Fruit fly (Drosophila melanogaster): Measurements from ENCODE around the gene wek.

wek gene

dm6 chr2L:15768097-15768496, at the start of gene wek:
TSS of gene wek (minus strand) at chr2L:15768349.
- no peak for TF ChIP-seq sv (GFP tag; optimal IDR thresholded peaks at IDR 0.05)
- no peak for TF ChIP-seq pan (optimal IDR thresholded peaks at IDR 0.05)
- no peak for TF ChIP-seq dsf (GFP tag; optimal IDR thresholded peaks at IDR 0.05; ENCODE audit: borderline replicate concordance)
- TF ChIP-seq lola (GFP tag; optimal IDR thresholded peaks at IDR 0.05) = no peak
- TF ChIP-seq usp (GFP tag; optimal IDR thresholded peaks at IDR 0.05) = no peak
- TF ChIP-seq Abd-B (GFP tag; optimal IDR thresholded peaks at IDR 0.05) = no peak
- TF ChIP-seq OdsH (GFP tag; optimal IDR thresholded peaks at IDR 0.05) = no peak
- TF ChIP-seq h (GFP tag; optimal IDR thresholded peaks at IDR 0.05) = no peak
- TF ChIP-seq GATAd (GFP tag; optimal IDR thresholded peaks at IDR 0.05) = no peak
- TF ChIP-seq fru (GFP tag; optimal IDR thresholded peaks at IDR 0.05) = no peak

DNA sequence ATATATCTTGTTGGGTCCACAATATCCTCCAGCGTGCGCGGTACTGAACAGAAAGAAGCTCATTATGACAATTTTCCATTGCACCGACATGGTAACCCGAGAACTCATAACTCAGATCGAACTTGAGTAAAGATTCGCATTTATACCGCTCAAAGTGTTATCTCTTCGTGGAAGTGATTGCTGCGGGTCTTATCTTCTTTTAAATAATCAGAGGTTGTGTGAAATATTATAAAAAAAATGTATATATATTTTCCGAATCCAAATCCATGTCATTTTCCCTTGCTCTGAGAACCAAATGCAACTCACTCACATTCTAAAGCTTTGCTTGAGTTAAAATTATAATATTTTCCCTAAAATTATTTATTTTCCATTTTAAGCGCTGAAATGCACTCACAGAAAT, 43.9 kb upstream of the wek start, which contains the start of gene CG42876:
CG42876 (minus strand) TSS at position 101 of the 400 bp plus-strand sequence.
- no peak for TF ChIP-seq tai (GFP tag; optimal IDR thresholded peaks at IDR 0.05)
- no peak for TF ChIP-seq psq (GFP tag; optimal IDR thresholded peaks at IDR 0.05)
- TF ChIP-seq dl (GFP tag; optimal IDR thresholded peaks at IDR 0.05; ENCODE audit: insufficient read depth in 1 of 2, partially characterized antibody in 2 of 2) = no peak
- TF ChIP-seq brk (GFP tag; optimal IDR thresholded peaks at IDR 0.05) = no peak
- TF ChIP-seq sv (GFP tag; optimal IDR thresholded peaks at IDR 0.05) = no peak
- no peak for TF ChIP-seq CrebA (GFP tag; optimal IDR thresholded peaks at IDR 0.05; ENCODE audit: borderline replicate concordance)
- no peak for TF ChIP-seq GATAd (GFP tag; optimal IDR thresholded peaks at IDR 0.05)

DNA sequence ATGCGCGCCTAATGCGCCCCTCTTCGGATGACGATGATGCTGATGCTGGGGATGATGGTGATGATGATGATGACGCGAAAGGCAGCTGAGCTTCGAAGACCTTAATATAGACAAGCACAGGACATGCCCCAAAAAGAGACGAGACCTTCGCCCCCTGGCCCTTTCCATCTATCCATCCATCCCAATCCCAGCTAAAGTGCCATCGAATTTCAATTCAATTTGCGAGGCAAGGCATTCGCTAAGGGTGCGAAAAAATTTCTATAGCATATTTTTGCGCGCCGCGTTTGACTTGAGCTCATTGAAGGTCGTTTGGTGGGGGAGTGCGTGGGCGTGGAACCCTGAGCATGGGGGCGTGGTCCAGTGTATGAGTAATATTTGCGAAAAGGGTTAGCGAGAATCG, 28.2 kb upstream of the wek start:
- no peak for TF ChIP-seq Myc (optimal IDR thresholded peaks at IDR 0.05)
- no peak for TF ChIP-seq dsf (GFP tag; optimal IDR thresholded peaks at IDR 0.05; ENCODE audit: borderline replicate concordance)
- TF ChIP-seq dl (GFP tag; optimal IDR thresholded peaks at IDR 0.05; ENCODE audit: insufficient read depth in 1 of 2, partially characterized antibody in 2 of 2) = no peak
- no peak for TF ChIP-seq Sp1 (GFP tag; optimal IDR thresholded peaks at IDR 0.05)
- TF ChIP-seq Hr78 (GFP tag; optimal IDR thresholded peaks at IDR 0.05) = no peak
- TF ChIP-seq usp (GFP tag; optimal IDR thresholded peaks at IDR 0.05) = no peak
- TF ChIP-seq Hr83 (GFP tag; optimal IDR thresholded peaks at IDR 0.05; ENCODE audit: poor library complexity, severe bottlenecking) = no peak
- TF ChIP-seq lola (GFP tag; optimal IDR thresholded peaks at IDR 0.05) = no peak
- no peak for TF ChIP-seq OdsH (GFP tag; optimal IDR thresholded peaks at IDR 0.05)

DNA sequence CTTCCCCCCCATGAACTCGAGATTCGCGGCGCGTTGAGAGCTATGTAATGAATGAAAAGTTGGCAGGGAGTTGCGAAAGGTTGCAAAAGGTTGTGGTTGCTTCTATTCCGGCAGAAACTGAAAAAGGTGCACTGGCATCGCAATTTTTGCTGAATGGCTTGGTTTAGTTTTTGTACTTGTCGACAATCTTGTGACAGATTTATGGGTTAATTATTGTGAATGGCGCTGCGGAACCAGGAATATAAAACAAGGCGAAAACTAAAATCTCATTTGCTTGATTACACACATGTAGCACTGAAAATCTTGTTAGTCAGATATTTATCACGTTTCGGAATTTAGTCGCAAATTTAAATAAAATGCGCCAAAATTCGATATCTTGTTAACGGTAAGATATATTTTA, 15.6 kb upstream of the wek start, which contains the start of gene t-Grip91:
t-Grip91 (plus strand) TSS at position 301 of the 400 bp plus-strand sequence.
- TF ChIP-seq dsf (GFP tag; optimal IDR thresholded peaks at IDR 0.05; ENCODE audit: borderline replicate concordance) (no peak), Abd-B (GFP tag; optimal IDR thresholded peaks at IDR 0.05) (no peak), dl (GFP tag; optimal IDR thresholded peaks at IDR 0.05; ENCODE audit: insufficient read depth in 1 of 2, partially characterized antibody in 2 of 2) (no peak), pan (optimal IDR thresholded peaks at IDR 0.05) (no peak), Jra (GFP tag; optimal IDR thresholded peaks at IDR 0.05) (no peak), CrebA (GFP tag; optimal IDR thresholded peaks at IDR 0.05; ENCODE audit: borderline replicate concordance) (no peak), sv (GFP tag; optimal IDR thresholded peaks at IDR 0.05) (no peak), CG9705 (GFP tag; optimal IDR thresholded peaks at IDR 0.05) (no peak), tai (GFP tag; optimal IDR thresholded peaks at IDR 0.05) (no peak), jim (GFP tag; optimal IDR thresholded peaks at IDR 0.05) (no peak), Dif (GFP tag; optimal IDR thresholded peaks at IDR 0.05; ENCODE audit: partially characterized antibody) (no peak), Vsx2 (GFP tag; optimal IDR thresholded peaks at IDR 0.05; ENCODE audit: partially characterized antibody) (no peak)

- TF ChIP-seq usp (GFP tag; optimal IDR thresholded peaks at IDR 0.05) (no peak), woc (GFP tag; optimal IDR thresholded peaks at IDR 0.05) (no peak), dmrt93B (GFP tag; optimal IDR thresholded peaks at IDR 0.05) (no peak), br (GFP tag; optimal IDR thresholded peaks at IDR 0.05) (no peak), jim (GFP tag; optimal IDR thresholded peaks at IDR 0.05) (no peak), tai (GFP tag; optimal IDR thresholded peaks at IDR 0.05) (no peak), lola (GFP tag; optimal IDR thresholded peaks at IDR 0.05) (no peak), ey (GFP tag; optimal IDR thresholded peaks at IDR 0.05) (no peak), CG32264 (GFP tag; optimal IDR thresholded peaks at IDR 0.05) (no peak), Sp1 (GFP tag; optimal IDR thresholded peaks at IDR 0.05) (no peak), Hr83 (GFP tag; optimal IDR thresholded peaks at IDR 0.05; ENCODE audit: poor library complexity, severe bottlenecking) (no peak), fru (GFP tag; optimal IDR thresholded peaks at IDR 0.05) (no peak), CG9705 (GFP tag; optimal IDR thresholded peaks at IDR 0.05) (no peak), Hr78 (GFP tag; optimal IDR thresholded peaks at IDR 0.05) (no peak), dl (GFP tag; optimal IDR thresholded peaks at IDR 0.05; ENCODE audit: insufficient read depth in 1 of 2, partially characterized antibody in 2 of 2) (no peak), h (GFP tag; optimal IDR thresholded peaks at IDR 0.05) (no peak), OdsH (GFP tag; optimal IDR thresholded peaks at IDR 0.05) (no peak), pan (optimal IDR thresholded peaks at IDR 0.05) (no peak), Jra (GFP tag; optimal IDR thresholded peaks at IDR 0.05) (no peak)
Observed at dm6 chr2L:15782996-15783395, 14.8 kb upstream of the wek start.
